Worm (Caenorhabditis elegans) whole organism, L3 larva: Measurements from ENCODE around the gene C25G6.4.

Experiments used
- lsy-12 ChIP-seq: sonication (generic microtip); optimal IDR thresholded peaks from 2 replicates; lab custom pipeline; 2016; ENCODE audit warnings: mild to moderate bottlenecking, missing genetic modification characterization, missing compliant biosample characterization
- nhr-237 ChIP-seq: fragments of 150-350 bp; optimal IDR thresholded peaks from 2 replicates; lab custom pipeline; 2014; ENCODE audit warnings: missing biosample characterization, missing genetic modification characterization

DNA sequence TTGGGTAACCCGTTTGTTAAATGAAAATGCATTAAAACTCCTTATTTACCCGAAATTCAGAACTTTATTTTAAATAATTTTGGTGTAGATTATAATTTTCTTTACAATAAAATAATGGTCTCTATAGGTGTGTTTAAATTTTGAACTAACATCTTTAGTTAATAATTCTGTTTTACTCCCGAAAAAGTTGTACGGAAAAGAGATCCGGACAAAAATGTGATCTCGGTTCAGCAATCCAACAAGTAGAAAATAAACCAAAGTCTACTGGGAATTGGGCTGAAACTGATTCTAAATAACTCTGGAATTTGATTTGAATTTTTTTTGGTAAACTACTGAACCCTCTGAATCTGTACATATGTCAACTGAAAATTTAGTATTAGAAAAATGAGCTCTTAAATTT, 46.1 kb upstream of the C25G6.4 start:
- TF ChIP-seq lsy-12 (tag; lab: Kevin White, UChicago) (no peak), nhr-237 (no peak)
